Worm (Caenorhabditis elegans): ENCODE data around the gene F38B2.4.

The F38B2.4 gene

ce11 chrX:11252429-11252828 lies 35.1 kb downstream of the F38B2.4 start:
- TF ChIP-seq ceh-43 (GFP tag; optimal IDR thresholded peaks at IDR 0.05), result peak; percentile 57
- no peak for TF ChIP-seq elt-3 (tag; optimal IDR thresholded peaks at IDR 0.05)
- peak; percentile 61 for TF ChIP-seq drap-1 (GFP tag; optimal IDR thresholded peaks at IDR 0.05)
- TF ChIP-seq lin-13 (tag; optimal IDR thresholded peaks at IDR 0.05), result no peak
- TF ChIP-seq pha-4 (tag; optimal IDR thresholded peaks at IDR 0.05), result no peak
- no peak for TF ChIP-seq nhr-76 (tag; optimal IDR thresholded peaks at IDR 0.05)
- peak; percentile 39 for TF ChIP-seq flh-1 (GFP tag; optimal IDR thresholded peaks at IDR 0.05)
- TF ChIP-seq ztf-11 (tag; optimal IDR thresholded peaks at IDR 0.05), result no peak
- peak; percentile 37 for TF ChIP-seq ham-2 (GFP tag; optimal IDR thresholded peaks at IDR 0.05)
- TF ChIP-seq mep-1 (tag; optimal IDR thresholded peaks at IDR 0.05), result peak; percentile 42
- TF ChIP-seq zip-8 (tag; optimal IDR thresholded peaks at IDR 0.05), result peak; percentile 32
- TF ChIP-seq mls-2 (tag; optimal IDR thresholded peaks at IDR 0.05), result peak; percentile 78
- peak; percentile 30 for TF ChIP-seq bed-3 (GFP tag; optimal IDR thresholded peaks at IDR 0.05)
- peak; percentile 28 for TF ChIP-seq tbx-8 (GFP tag; optimal IDR thresholded peaks at IDR 0.05)
- no peak for TF ChIP-seq elt-1 (tag; optimal IDR thresholded peaks at IDR 0.05; ENCODE audit: borderline replicate concordance, insufficient read depth)
- TF ChIP-seq lin-32 (GFP tag; optimal IDR thresholded peaks at IDR 0.05), result peak; percentile 53
- peak; percentile 62 for TF ChIP-seq cnd-1 (tag; optimal IDR thresholded peaks at IDR 0.05)
- no peak for TF ChIP-seq mab-5 (tag; optimal IDR thresholded peaks at IDR 0.05)
- TF ChIP-seq snpc-4 (tag; optimal IDR thresholded peaks at IDR 0.05), result no peak
- TF ChIP-seq sem-2 (GFP tag; optimal IDR thresholded peaks at IDR 0.05), result peak; percentile 65
- no peak for TF ChIP-seq nhr-12 (tag; optimal IDR thresholded peaks at IDR 0.05)
- TF ChIP-seq nhr-28 (tag; optimal IDR thresholded peaks at IDR 0.05), result no peak
- TF ChIP-seq M03D4.4 (tag; optimal IDR thresholded peaks at IDR 0.05), result peak; percentile 69
- no peak for TF ChIP-seq hlh-1 (tag; optimal IDR thresholded peaks at IDR 0.05)
- TF ChIP-seq unc-62 (GFP tag; optimal IDR thresholded peaks at IDR 0.05), result no peak
- no peak for TF ChIP-seq lsy-2 (tag; optimal IDR thresholded peaks at IDR 0.05)
- TF ChIP-seq blmp-1 (tag; optimal IDR thresholded peaks at IDR 0.05), result no peak
- TF ChIP-seq ceh-83 (GFP tag; optimal IDR thresholded peaks at IDR 0.05), result peak; percentile 85
- TF ChIP-seq ces-1 (GFP tag; optimal IDR thresholded peaks at IDR 0.05), result no peak
- TF ChIP-seq unc-120 (tag; optimal IDR thresholded peaks at IDR 0.05; ENCODE audit: poor library complexity, severe bottlenecking), result peak; percentile 70
- no peak for TF ChIP-seq nhr-237 (tag; optimal IDR thresholded peaks at IDR 0.05)
- no peak for TF ChIP-seq ceh-39 (tag; optimal IDR thresholded peaks at IDR 0.05)
- no peak for TF ChIP-seq nhr-2 (tag; optimal IDR thresholded peaks at IDR 0.05)
- TF ChIP-seq sptf-1 (tag; optimal IDR thresholded peaks at IDR 0.05), result peak; percentile 73
- TF ChIP-seq unc-39 (tag; optimal IDR thresholded peaks at IDR 0.05), result no peak

DNA sequence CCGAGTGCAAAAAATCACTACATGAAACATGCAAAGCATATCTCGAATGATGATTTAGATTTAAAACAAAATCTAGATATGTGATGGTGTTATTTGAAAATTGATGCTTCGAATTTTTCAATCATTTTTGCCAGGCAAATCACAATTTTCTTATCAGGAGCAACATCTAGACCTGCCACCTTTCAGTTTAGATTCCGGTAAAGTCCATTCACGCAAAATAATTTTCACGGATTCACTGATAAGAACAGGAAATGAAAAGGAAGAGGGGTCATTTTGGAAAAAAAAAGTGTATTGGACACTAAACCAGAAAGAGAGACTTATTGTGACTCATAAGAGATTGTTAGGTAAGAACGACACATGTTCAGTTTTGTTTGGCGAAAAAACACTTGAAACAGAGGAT lies 35.6 kb downstream of the F38B2.4 start:
- TF ChIP-seq unc-39 (tag; optimal IDR thresholded peaks at IDR 0.05), result no peak
- no peak for TF ChIP-seq flh-1 (GFP tag; optimal IDR thresholded peaks at IDR 0.05)
- no peak for TF ChIP-seq nhr-237 (tag; optimal IDR thresholded peaks at IDR 0.05)
- TF ChIP-seq unc-120 (tag; optimal IDR thresholded peaks at IDR 0.05; ENCODE audit: poor library complexity, severe bottlenecking), result no peak
- no peak for TF ChIP-seq lin-13 (tag; optimal IDR thresholded peaks at IDR 0.05)
- TF ChIP-seq nhr-12 (tag; optimal IDR thresholded peaks at IDR 0.05), result no peak

ce11 chrX:11250983-11251382 lies 36.5 kb downstream of the F38B2.4 start:
- TF ChIP-seq nhr-2 (tag; optimal IDR thresholded peaks at IDR 0.05), result no peak
- no peak for TF ChIP-seq blmp-1 (tag; optimal IDR thresholded peaks at IDR 0.05)
- TF ChIP-seq lsy-2 (tag; optimal IDR thresholded peaks at IDR 0.05), result no peak
- no peak for TF ChIP-seq elt-3 (tag; optimal IDR thresholded peaks at IDR 0.05)
- no peak for TF ChIP-seq unc-39 (tag; optimal IDR thresholded peaks at IDR 0.05)
- no peak for TF ChIP-seq nhr-76 (tag; optimal IDR thresholded peaks at IDR 0.05)
- no peak for TF ChIP-seq elt-1 (tag; optimal IDR thresholded peaks at IDR 0.05; ENCODE audit: borderline replicate concordance, insufficient read depth)
- TF ChIP-seq bed-3 (GFP tag; optimal IDR thresholded peaks at IDR 0.05), result no peak

DNA sequence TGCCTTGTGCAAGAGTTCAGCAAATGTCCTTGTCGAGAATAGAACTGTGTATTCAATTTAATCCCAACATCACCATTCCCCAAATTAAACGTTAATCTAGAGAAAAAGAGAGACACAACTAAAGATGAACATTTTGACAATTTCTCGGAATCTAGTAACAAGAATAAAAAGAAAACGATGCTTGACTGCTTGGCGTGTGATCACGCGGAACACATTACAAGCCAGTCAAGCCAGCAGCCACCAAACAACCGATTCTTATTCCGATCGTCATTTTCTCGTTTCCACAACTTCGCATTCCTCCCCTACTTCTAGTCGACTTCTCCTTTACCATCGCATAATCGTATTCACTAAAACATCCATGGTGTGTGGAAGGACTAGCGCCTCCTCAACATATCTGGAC lies 38.1 kb downstream of the F38B2.4 start:
- TF ChIP-seq mep-1 (tag; optimal IDR thresholded peaks at IDR 0.05) (no peak), elt-3 (tag; optimal IDR thresholded peaks at IDR 0.05) (no peak), ham-2 (GFP tag; optimal IDR thresholded peaks at IDR 0.05) (no peak), flh-1 (GFP tag; optimal IDR thresholded peaks at IDR 0.05) (no peak), lin-13 (tag; optimal IDR thresholded peaks at IDR 0.05) (no peak), nhr-2 (tag; optimal IDR thresholded peaks at IDR 0.05) (no peak), lsy-2 (tag; optimal IDR thresholded peaks at IDR 0.05) (no peak), sem-2 (GFP tag; optimal IDR thresholded peaks at IDR 0.05) (no peak), blmp-1 (tag; optimal IDR thresholded peaks at IDR 0.05) (no peak), bed-3 (GFP tag; optimal IDR thresholded peaks at IDR 0.05) (no peak), nhr-237 (tag; optimal IDR thresholded peaks at IDR 0.05) (no peak), unc-39 (tag; optimal IDR thresholded peaks at IDR 0.05) (no peak), ceh-39 (tag; optimal IDR thresholded peaks at IDR 0.05) (no peak), unc-120 (tag; optimal IDR thresholded peaks at IDR 0.05; ENCODE audit: poor library complexity, severe bottlenecking) (no peak), pha-4 (tag; optimal IDR thresholded peaks at IDR 0.05) (no peak), tbx-8 (GFP tag; optimal IDR thresholded peaks at IDR 0.05) (no peak), cnd-1 (tag; optimal IDR thresholded peaks at IDR 0.05) (no peak), zip-8 (tag; optimal IDR thresholded peaks at IDR 0.05) (no peak), ceh-43 (GFP tag; optimal IDR thresholded peaks at IDR 0.05) (no peak), drap-1 (GFP tag; optimal IDR thresholded peaks at IDR 0.05) (no peak)

Measured in whole organism, mixed stage, embryonic.